Worm (Caenorhabditis elegans) whole organism, late embryonic: ENCODE measurements around the gene Y73C8C.3.

ENCODE experiments used
- C38D4.7 ChIP-seq: fragments of 200-800 bp; sonication (Bioruptor generic); optimal IDR thresholded peaks from 2 replicates; lab custom pipeline; 2018; ENCODE audit warnings: mild to moderate bottlenecking, missing genetic modification characterization, moderate library complexity, missing compliant biosample characterization
- K02D7.2 ChIP-seq: sonication (generic microtip); optimal IDR thresholded peaks from 2 replicates; lab custom pipeline; 2017; ENCODE audit warnings: mild to moderate bottlenecking, missing genetic modification characterization, missing compliant biosample characterization
- K09A11.1 ChIP-seq: sonication (generic microtip); optimal IDR thresholded peaks from 2 replicates; lab custom pipeline; 2017; ENCODE audit warnings: antibody characterized with exemption, mild to moderate bottlenecking, missing genetic modification characterization, missing compliant biosample characterization; ENCODE audit not compliant: insufficient read depth
- ama-1 ChIP-seq: fragments of 150-350 bp; optimal IDR thresholded peaks from 2 replicates; lab custom pipeline; 2014
- ceh-2 ChIP-seq: sonication (generic microtip); optimal IDR thresholded peaks from 2 replicates; lab custom pipeline; 2016; ENCODE audit warnings: missing genotype, missing genetic modification characterization, missing compliant biosample characterization
- ceh-30 ChIP-seq: fragments of 150-350 bp; optimal IDR thresholded peaks from 2 replicates; lab custom pipeline; 2014; ENCODE audit warnings: missing biosample characterization, missing genetic modification characterization
- ets-4 ChIP-seq: sonication (generic microtip); optimal IDR thresholded peaks from 2 replicates; lab custom pipeline; 2016; ENCODE audit warnings: missing genetic modification characterization, missing compliant biosample characterization
- fkh-10 ChIP-seq: fragments of 150-350 bp; optimal IDR thresholded peaks from 2 replicates; lab custom pipeline; 2014; ENCODE audit warnings: missing biosample characterization, missing genetic modification reagents, missing genetic modification characterization
- lin-11 ChIP-seq: fragments of 200-800 bp; sonication (Bioruptor generic); optimal IDR thresholded peaks from 2 replicates; lab custom pipeline; 2018; ENCODE audit warnings: mild to moderate bottlenecking, missing genetic modification characterization, missing compliant biosample characterization
- nhr-232 ChIP-seq: sonication (generic microtip); optimal IDR thresholded peaks from 2 replicates; lab custom pipeline; 2016; ENCODE audit warnings: missing genetic modification characterization, missing compliant biosample characterization
- odd-2 ChIP-seq: sonication (generic microtip); optimal IDR thresholded peaks from 2 replicates; lab custom pipeline; 2017; ENCODE audit warnings: antibody characterized with exemption, mild to moderate bottlenecking, missing genetic modification characterization, missing compliant biosample characterization
- pha-4 ChIP-seq: fragments of 150-350 bp; optimal IDR thresholded peaks from 2 replicates; lab custom pipeline; 2018; ENCODE audit warnings: missing biosample characterization, missing genetic modification reagents, missing genetic modification characterization
- ttx-3 ChIP-seq: sonication (generic microtip); optimal IDR thresholded peaks from 2 replicates; lab custom pipeline; 2016; ENCODE audit warnings: missing genetic modification reagents, missing genetic modification characterization, missing compliant biosample characterization

DNA sequence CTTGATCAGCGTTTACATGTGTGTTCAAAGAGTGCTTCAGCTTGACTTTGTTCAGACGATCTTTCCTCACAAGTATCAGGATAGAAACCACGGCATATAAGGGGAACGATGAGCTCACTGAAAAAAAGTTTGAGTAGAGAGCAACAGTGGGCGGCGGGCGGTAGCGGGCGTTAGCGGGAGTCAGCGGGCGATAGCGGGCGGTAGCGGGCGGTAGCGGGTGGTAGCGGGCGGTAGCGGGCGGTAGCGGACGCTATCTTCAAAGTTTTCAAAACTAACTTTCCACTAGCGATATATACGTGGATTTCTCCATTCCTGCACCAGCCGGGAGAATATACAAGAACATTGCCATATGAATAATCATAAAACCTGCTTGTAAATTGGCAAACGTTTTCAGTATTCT lies 30.2 kb downstream of the Y73C8C.3 start:
- TF ChIP-seq C38D4.7 (GFP tag; lab: Kevin White, UChicago) (no peak), ama-1 (lab: Kevin White, UChicago) (no peak), fkh-10 (GFP tag; lab: Kevin White, UChicago) (no peak), ceh-2 (tag; lab: Kevin White, UChicago) (no peak), lin-11 (tag; lab: Kevin White, UChicago) (no peak), ets-4 (tag; lab: Kevin White, UChicago) (no peak), ttx-3 (tag; lab: Kevin White, UChicago) (no peak), nhr-232 (tag; lab: Kevin White, UChicago) (no peak), odd-2 (tag; lab: Kevin White, UChicago) (no peak), pha-4 (tag; lab: Kevin White, UChicago) (no peak), ceh-30 (tag; lab: Kevin White, UChicago) (no peak), K09A11.1 (tag; lab: Kevin White, UChicago) (no peak), K02D7.2 (tag; lab: Kevin White, UChicago) (no peak)
